Worm (Caenorhabditis elegans) whole organism, dauer: ENCODE results near the gene stdh-3.

Experiments
- unc-62 ChIP-seq: sonication (generic microtip); optimal IDR thresholded peaks from 2 replicates; lab custom pipeline; 2017; ENCODE audit warnings: missing biosample characterization, missing genetic modification reagents, missing genetic modification characterization

Gene stdh-3

DNA sequence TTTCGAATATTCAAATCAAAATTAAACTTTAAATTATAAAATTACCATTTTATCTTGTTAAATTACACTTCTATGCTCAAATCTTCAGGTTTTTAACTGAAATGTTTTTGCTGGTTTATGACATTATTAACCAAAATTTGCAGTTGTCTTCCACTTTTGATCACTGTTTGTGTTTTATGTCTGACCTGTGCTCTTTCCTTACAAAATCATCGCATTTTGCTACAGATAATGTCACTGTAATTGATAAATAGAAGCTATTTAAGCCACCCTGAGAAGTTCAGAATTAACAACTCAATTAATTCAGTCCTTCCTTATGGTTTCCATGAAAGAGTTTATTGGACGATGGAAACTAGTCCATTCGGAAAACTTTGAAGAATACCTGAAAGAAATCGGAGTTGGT lies 13.9 kb upstream of the stdh-3 start, which contains the start of gene lbp-8:
TSS of gene lbp-8 (plus strand) at position 301 of the 400 bp plus-strand sequence.
- TF ChIP-seq unc-62 (GFP tag; lab: Kevin White, UChicago), result no peak

- no peak for TF ChIP-seq unc-62 (GFP tag; lab: Kevin White, UChicago)
Measured at ce11 chrV:13891489-13891888, 12.9 kb upstream of the stdh-3 start.

ce11 chrV:13892457-13893375 lies 11.7 kb upstream of the stdh-3 start, which contains the start of gene sptl-3:
TSS of gene sptl-3 (plus strand) at chrV:13893325.
- TF ChIP-seq unc-62 (GFP tag; lab: Kevin White, UChicago), result no peak

- no peak for TF ChIP-seq unc-62 (GFP tag; lab: Kevin White, UChicago)
Measured at ce11 chrV:13893583-13893982, 10.8 kb upstream of the stdh-3 start.

DNA sequence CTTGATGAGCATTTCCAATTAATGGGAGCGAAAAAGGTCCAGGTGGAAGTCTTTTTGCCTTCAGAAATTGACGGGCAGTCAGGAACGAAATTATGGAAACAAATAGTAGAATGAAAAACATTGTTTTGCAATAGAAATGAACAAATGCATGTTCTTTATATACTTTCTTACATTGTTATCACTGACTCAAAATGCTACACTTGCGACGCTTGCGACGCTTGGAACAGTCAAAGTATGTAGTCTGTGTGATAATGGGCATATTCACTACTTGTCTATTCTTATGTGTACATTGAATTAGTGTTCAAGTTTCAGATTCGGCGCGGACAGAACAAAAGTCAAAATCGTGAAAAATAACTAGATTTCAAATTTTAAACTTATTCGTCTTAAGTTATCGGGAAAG lies 6.1 kb upstream of the stdh-3 start, which contains the start of gene cyp-35C1:
TSS of gene cyp-35C1 (minus strand) at position 132 of the 400 bp plus-strand sequence.
- no peak for TF ChIP-seq unc-62 (GFP tag; lab: Kevin White, UChicago)

ce11 chrV:13899213-13899612 lies 5.2 kb upstream of the stdh-3 start, which contains the start of gene oac-3:
TSS of gene oac-3 (plus strand) at chrV:13899513.
- TF ChIP-seq unc-62 (GFP tag; lab: Kevin White, UChicago), result no peak

DNA sequence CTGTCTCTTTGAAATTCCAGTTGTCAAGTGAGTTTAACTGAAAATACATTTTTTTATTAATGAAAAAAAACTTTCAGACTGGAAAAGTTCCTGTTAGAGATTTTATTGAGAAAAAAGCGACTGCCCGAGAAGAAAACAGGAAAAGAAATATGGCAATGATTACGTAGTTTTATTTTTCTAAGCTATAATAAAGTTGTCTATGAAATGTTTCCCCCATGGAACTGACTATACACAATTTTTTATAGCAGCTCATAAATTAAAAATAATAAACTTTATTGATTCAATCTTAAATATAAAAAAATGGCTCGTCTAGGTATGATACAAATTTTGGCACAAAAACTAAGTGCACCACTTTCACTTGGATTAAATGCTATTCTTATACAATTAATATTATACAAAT lies 1.9 kb upstream of the stdh-3 start, which contains the start of gene C06B3.1:
TSS of gene C06B3.1 (plus strand) at position 301 of the 400 bp plus-strand sequence.
- TF ChIP-seq unc-62 (GFP tag; lab: Kevin White, UChicago), result no peak

DNA sequence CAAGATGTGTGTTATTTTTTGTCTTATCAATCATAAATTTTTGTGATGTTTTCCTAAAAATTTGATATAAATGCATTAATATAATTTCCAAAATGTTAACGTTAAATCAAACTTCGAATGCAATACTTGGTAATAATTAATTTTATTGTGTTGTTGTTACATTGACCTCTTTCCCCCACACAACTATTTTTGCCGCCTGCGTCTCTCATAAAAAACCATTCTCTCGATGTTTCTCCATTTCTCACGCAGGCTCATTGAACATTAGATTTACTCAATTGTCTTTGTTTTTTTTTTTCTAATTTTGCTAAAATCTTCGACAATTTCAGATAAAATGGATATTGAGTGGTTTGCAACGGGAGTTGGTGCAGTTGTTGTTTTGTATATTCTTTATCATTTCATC lies 1.8 kb downstream of the stdh-3 start, which contains the start of gene stdh-1:
TSS of gene stdh-1 (plus strand) at position 327 of the 400 bp plus-strand sequence.
- no peak for TF ChIP-seq unc-62 (GFP tag; lab: Kevin White, UChicago)

ce11 chrV:13907557-13908104 lies 3.2 kb downstream of the stdh-3 start:
- TF ChIP-seq unc-62 (GFP tag; lab: Kevin White, UChicago), result no peak

- TF ChIP-seq unc-62 (GFP tag; lab: Kevin White, UChicago), result no peak
Measured at ce11 chrV:13908120-13908915, 3.9 kb downstream of the stdh-3 start.

DNA sequence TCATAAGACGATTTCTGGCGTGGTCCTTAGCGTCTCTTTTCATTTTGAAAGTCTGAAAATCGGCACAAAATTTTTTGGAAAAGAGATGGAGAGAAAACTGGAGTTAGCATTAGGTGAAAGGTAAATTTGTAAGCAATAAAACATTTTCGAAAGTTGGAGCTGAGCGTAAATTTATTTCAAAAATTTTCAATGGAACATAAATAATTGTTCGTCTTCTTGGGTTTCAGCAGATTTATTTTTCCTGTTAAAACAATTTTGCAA lies 4.4 kb downstream of the stdh-3 start, which contains the start of gene C06B3.6:
TSS of gene C06B3.6 (minus strand) at position 52 of the 261 bp plus-strand sequence.
- TF ChIP-seq unc-62 (GFP tag; lab: Kevin White, UChicago), result no peak

DNA sequence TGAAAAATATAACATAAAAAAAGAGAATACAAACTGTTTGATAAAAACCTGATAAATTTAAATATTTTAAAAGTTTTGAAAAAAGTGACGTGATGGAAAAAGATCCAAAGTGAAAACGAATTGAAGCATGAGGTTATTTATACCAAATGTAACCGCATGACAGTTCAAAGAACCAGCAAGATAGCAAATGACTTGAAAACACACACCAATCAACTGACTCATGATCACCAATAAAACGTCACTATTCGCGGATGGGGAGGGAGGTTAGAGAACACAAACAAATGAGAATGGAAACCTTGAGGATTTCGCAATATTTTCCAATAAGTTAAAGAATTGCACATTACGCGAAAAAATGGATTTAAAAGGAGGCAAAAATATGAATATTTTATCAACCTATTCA lies 5.0 kb downstream of the stdh-3 start, which contains the start of gene C06B3.7:
TSS of gene C06B3.7 (plus strand) at position 287 of the 400 bp plus-strand sequence.
- TF ChIP-seq unc-62 (GFP tag; lab: Kevin White, UChicago), result no peak

DNA sequence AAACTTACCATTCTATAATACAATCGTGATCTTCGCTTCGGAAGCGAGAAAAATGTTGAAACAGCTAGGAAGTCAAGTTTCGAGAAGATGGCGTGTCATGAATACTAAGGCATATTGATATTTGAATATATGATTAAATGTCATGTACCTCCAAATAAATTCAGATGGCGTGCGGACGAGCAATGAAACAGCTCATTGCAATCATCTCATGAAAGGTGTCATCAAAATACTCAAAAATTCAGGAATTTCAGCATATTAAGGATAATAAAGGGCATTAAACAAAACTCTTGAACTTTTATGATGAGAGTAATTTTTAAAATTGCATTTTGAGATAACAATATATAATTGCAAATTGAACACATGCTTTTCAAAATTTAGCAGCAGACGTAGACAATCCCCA lies 11.0 kb downstream of the stdh-3 start, which contains the start of gene gcy-32:
TSS of gene gcy-32 (minus strand) at position 101 of the 400 bp plus-strand sequence.
- no peak for TF ChIP-seq unc-62 (GFP tag; lab: Kevin White, UChicago)

ce11 chrV:13916196-13916595 lies 11.8 kb downstream of the stdh-3 start, which contains the start of gene str-252:
TSS of gene str-252 (plus strand) at chrV:13916496.
- TF ChIP-seq unc-62 (GFP tag; lab: Kevin White, UChicago), result no peak

ce11 chrV:13918341-13918740 lies 13.9 kb downstream of the stdh-3 start, which contains the start of gene str-250:
TSS of gene str-250 (plus strand) at chrV:13918641.
- TF ChIP-seq unc-62 (GFP tag; lab: Kevin White, UChicago), result no peak
